Fruit fly (Drosophila melanogaster) whole organism, embryonic: Measurements from ENCODE around the gene MICAL-like.
A peak's percentile ranks its signal among the peaks of the same experiment; 100 is the strongest.

Experiments used
- CG10654 ChIP-seq: fragments of 200-800 bp; sonication (Bioruptor generic); optimal IDR thresholded peaks from 2 replicates; lab custom pipeline; 2016; ENCODE audit warnings: missing biosample characterization, missing genetic modification characterization
- CG11695 ChIP-seq: fragments of 200-800 bp; sonication (Bioruptor generic); IDR thresholded peaks from 3 replicates; pipeline ENCODE4 v1.3.6; 2022; ENCODE audit warnings: missing biosample characterization, missing genetic modification characterization
- CG11723 ChIP-seq: fragments of 200-800 bp; sonication (Bioruptor generic); optimal IDR thresholded peaks from 2 replicates; lab custom pipeline; 2017; ENCODE audit warnings: missing biosample characterization, mild to moderate bottlenecking, missing genetic modification characterization
- CG12391 ChIP-seq: fragments of 200-800 bp; sonication (Bioruptor generic); optimal IDR thresholded peaks from 3 replicates; lab custom pipeline; 2018; ENCODE audit warnings: missing biosample characterization, mild to moderate bottlenecking, missing genetic modification characterization, moderate library complexity
- CG12744 ChIP-seq: fragments of 200-800 bp; sonication (Bioruptor generic); optimal IDR thresholded peaks from 2 replicates; lab custom pipeline; 2016; ENCODE audit warnings: missing biosample characterization, missing genetic modification characterization
- CG14667 ChIP-seq: fragments of 200-800 bp; sonication (Bioruptor generic); IDR thresholded peaks from 2 replicates; pipeline ENCODE4 v1.3.6; 2022; ENCODE audit warnings: missing biosample characterization, missing genetic modification characterization
- CG15601 ChIP-seq: fragments of 200-800 bp; sonication (Bioruptor generic); optimal IDR thresholded peaks from 3 replicates; lab custom pipeline; 2019; ENCODE audit warnings: missing biosample characterization, mild to moderate bottlenecking, missing genetic modification characterization, moderate library complexity
- CG17328 ChIP-seq: fragments of 200-800 bp; sonication (Bioruptor generic); IDR thresholded peaks from 2 replicates; pipeline ENCODE4 v1.3.6; 2022; ENCODE audit warnings: missing biosample characterization, missing genetic modification characterization
- CG18619 ChIP-seq: fragments of 200-800 bp; sonication (Bioruptor generic); optimal IDR thresholded peaks from 3 replicates; lab custom pipeline; 2017; ENCODE audit warnings: missing biosample characterization, mild to moderate bottlenecking, missing genetic modification characterization
- CG2129 ChIP-seq: fragments of 200-800 bp; sonication (Bioruptor generic); IDR thresholded peaks from 2 replicates; pipeline ENCODE4 v1.3.6; 2022; ENCODE audit warnings: missing biosample characterization, missing genetic modification characterization; ENCODE audit not compliant: partially characterized antibody
- CG2889 ChIP-seq: fragments of 200-800 bp; sonication (Bioruptor generic); IDR thresholded peaks from 3 replicates; pipeline ENCODE4 v1.3.6; 2022; ENCODE audit warnings: missing biosample characterization, missing genetic modification characterization
- CG3163 ChIP-seq: fragments of 200-800 bp; sonication (Bioruptor generic); optimal IDR thresholded peaks from 3 replicates; lab custom pipeline; 2016; ENCODE audit warnings: missing biosample characterization, missing genetic modification characterization
- CG3407 ChIP-seq: fragments of 200-800 bp; sonication (Bioruptor generic); optimal IDR thresholded peaks from 2 replicates; lab custom pipeline; 2018; ENCODE audit warnings: missing biosample characterization, mild to moderate bottlenecking, missing genetic modification characterization
- CG34224 ChIP-seq: fragments of 200-800 bp; sonication (Bioruptor generic); IDR thresholded peaks from 3 replicates; pipeline ENCODE4 v1.3.6; 2022; ENCODE audit warnings: missing biosample characterization, missing genetic modification characterization; ENCODE audit not compliant: partially characterized antibody
- CG4282 ChIP-seq: fragments of 200-800 bp; sonication (Bioruptor generic); optimal IDR thresholded peaks from 2 replicates; lab custom pipeline; 2016; ENCODE audit warnings: missing biosample characterization, missing genetic modification characterization
- CG4617 ChIP-seq: fragments of 200-800 bp; sonication (Bioruptor generic); optimal IDR thresholded peaks from 3 replicates; lab custom pipeline; 2016; ENCODE audit warnings: missing biosample characterization, missing genetic modification characterization, borderline replicate concordance
- CG5245 ChIP-seq: fragments of 200-800 bp; sonication (Bioruptor generic); optimal IDR thresholded peaks from 3 replicates; lab custom pipeline; 2016; ENCODE audit warnings: missing biosample characterization, missing genetic modification characterization
- CG6254 ChIP-seq: fragments of 200-800 bp; sonication (Bioruptor generic); optimal IDR thresholded peaks from 3 replicates; lab custom pipeline; 2017; ENCODE audit warnings: mild to moderate bottlenecking, missing biosample characterization, missing genetic modification reagents, missing genetic modification characterization
- CG6854 ChIP-seq: fragments of 200-800 bp; sonication (Bioruptor generic); optimal IDR thresholded peaks from 3 replicates; lab custom pipeline; 2017; ENCODE audit warnings: missing biosample characterization, mild to moderate bottlenecking, missing genetic modification characterization
- CG7839 ChIP-seq: fragments of 200-800 bp; sonication (Bioruptor generic); optimal IDR thresholded peaks from 3 replicates; lab custom pipeline; 2018; ENCODE audit warnings: missing biosample characterization, mild to moderate bottlenecking, missing genetic modification characterization, moderate library complexity
- CG7928 ChIP-seq: fragments of 200-800 bp; sonication (Bioruptor generic); optimal IDR thresholded peaks from 2 replicates; lab custom pipeline; 2017; ENCODE audit warnings: missing biosample characterization, mild to moderate bottlenecking, missing genetic modification characterization
- CG8478 ChIP-seq: fragments of >200 bp; optimal IDR thresholded peaks from 2 replicates; lab custom pipeline; 2018
- CG8765 ChIP-seq: fragments of 200-800 bp; sonication (Bioruptor generic); IDR thresholded peaks from 2 replicates; pipeline ENCODE4 v1.3.6; 2022; ENCODE audit warnings: missing biosample characterization, missing genetic modification characterization
- CkIIα-i1 ChIP-seq: fragments of 200-800 bp; sonication (Bioruptor generic); IDR thresholded peaks from 2 replicates; pipeline ENCODE4 v1.3.6; 2022; ENCODE audit warnings: missing biosample characterization, missing genetic modification characterization
- Dfd ChIP-seq, 2 experiments: fragments of >200 bp; optimal IDR thresholded peaks; 2 replicates each; lab custom pipeline; 2017; ENCODE audit warnings: missing biosample characterization in 2 of 2, missing genetic modification characterization in 2 of 2
- Dll ChIP-seq: fragments of 200-800 bp; sonication (Bioruptor generic); IDR thresholded peaks from 4 replicates; pipeline ENCODE4 v1.3.6; 2022; ENCODE audit warnings: missing biosample characterization, missing genetic modification characterization; ENCODE audit not compliant: partially characterized antibody
- Hsf ChIP-seq: fragments of 200-800 bp; sonication (Bioruptor generic); optimal IDR thresholded peaks from 3 replicates; lab custom pipeline; 2016; ENCODE audit warnings: missing biosample characterization, missing genetic modification characterization
- Kr ChIP-seq: fragments of 200-800 bp; sonication (Bioruptor generic); optimal IDR thresholded peaks from 2 replicates; lab custom pipeline; 2017; ENCODE audit warnings: missing biosample characterization, mild to moderate bottlenecking, missing genetic modification characterization
- Med ChIP-seq: fragments of 200-800 bp; sonication (Bioruptor generic); peaks from one replicate; lab custom pipeline; 2016; ENCODE audit warnings: missing biosample characterization, missing genetic modification characterization, mild to moderate bottlenecking, inconsistent platforms, moderate library complexity
- Pdp1 ChIP-seq, 2 experiments: fragments of 200-800 bp; sonication (Bioruptor generic); optimal IDR thresholded peaks; 3 replicates each; lab custom pipeline; 2016; ENCODE audit warnings: missing biosample characterization in 2 of 2, missing genetic modification characterization in 2 of 2, mild to moderate bottlenecking in 1 of 2, moderate library complexity in 1 of 2
- bigmax ChIP-seq: fragments of 200-800 bp; sonication (Bioruptor generic); optimal IDR thresholded peaks from 2 replicates; lab custom pipeline; 2018; ENCODE audit warnings: missing biosample characterization, mild to moderate bottlenecking, missing genetic modification characterization
- bowl ChIP-seq: fragments of 200-800 bp; sonication (Bioruptor generic); IDR thresholded peaks from 2 replicates; pipeline ENCODE4 v1.3.6; 2022; ENCODE audit warnings: missing biosample characterization, missing genetic modification characterization
- ci ChIP-seq: fragments of 200-800 bp; sonication (Bioruptor generic); IDR thresholded peaks from 3 replicates; pipeline ENCODE4 v1.3.6; 2022; ENCODE audit warnings: missing biosample characterization, missing genetic modification characterization
- crol ChIP-seq: fragments of 200-800 bp; sonication (Bioruptor generic); IDR thresholded peaks from 2 replicates; pipeline ENCODE4 v1.3.6; 2022; ENCODE audit warnings: missing biosample characterization, missing genetic modification characterization
- dm ChIP-seq: fragments of 200-800 bp; sonication (Bioruptor generic); optimal IDR thresholded peaks from 3 replicates; lab custom pipeline; 2016; ENCODE audit warnings: missing biosample characterization, missing genetic modification characterization
- gfzf ChIP-seq: fragments of 200-800 bp; sonication (Bioruptor generic); optimal IDR thresholded peaks from 2 replicates; lab custom pipeline; 2016; ENCODE audit warnings: missing biosample characterization, mild to moderate bottlenecking, missing genetic modification characterization, moderate library complexity
- hbn ChIP-seq: fragments of 200-800 bp; sonication (Bioruptor generic); IDR thresholded peaks from 2 replicates; pipeline ENCODE4 v1.3.6; 2022; ENCODE audit warnings: missing biosample characterization, missing genetic modification characterization; ENCODE audit not compliant: partially characterized antibody
- ind ChIP-seq: fragments of 200-800 bp; sonication (Bioruptor generic); optimal IDR thresholded peaks from 3 replicates; lab custom pipeline; 2016; ENCODE audit warnings: missing biosample characterization, missing genetic modification characterization
- jing ChIP-seq: fragments of 200-800 bp; sonication (Bioruptor generic); optimal IDR thresholded peaks from 2 replicates; lab custom pipeline; 2018; ENCODE audit warnings: missing biosample characterization, mild to moderate bottlenecking, missing genetic modification characterization
- ken ChIP-seq: fragments of 200-800 bp; sonication (Bioruptor generic); IDR thresholded peaks from 3 replicates; pipeline ENCODE4 v1.3.6; 2022; ENCODE audit warnings: missing biosample characterization, missing genetic modification characterization
- nerfin-1 ChIP-seq: fragments of 200-800 bp; sonication (Bioruptor generic); optimal IDR thresholded peaks from 3 replicates; lab custom pipeline; 2019; ENCODE audit warnings: missing biosample characterization, mild to moderate bottlenecking, missing genetic modification characterization, moderate library complexity
- onecut ChIP-seq: fragments of 200-800 bp; sonication (Bioruptor generic); IDR thresholded peaks from 2 replicates; pipeline ENCODE4 v1.3.6; 2022; ENCODE audit warnings: missing biosample characterization, missing genetic modification characterization
- pan ChIP-seq, 4 experiments: fragments of >200 bp in 3 of 4; fragments of 200-800 bp in 1 of 4; sonication (Bioruptor generic) in 1 of 4; optimal IDR thresholded peaks in 3 of 4; IDR thresholded peaks in 1 of 4; 2 replicates each; pipeline versions ENCODE4 v1.3.6 to Lab custom; 2017 to 2022; ENCODE audit warnings: missing biosample characterization in 2 of 4, missing genetic modification characterization in 2 of 4, mixed read lengths in 1 of 4
- pfk ChIP-seq: fragments of 200-800 bp; sonication (Bioruptor generic); optimal IDR thresholded peaks from 2 replicates; lab custom pipeline; 2018; ENCODE audit warnings: missing biosample characterization, mild to moderate bottlenecking, missing genetic modification characterization, moderate library complexity
- pzg ChIP-seq: fragments of 200-800 bp; sonication (Bioruptor generic); optimal IDR thresholded peaks from 3 replicates; lab custom pipeline; 2018; ENCODE audit warnings: missing biosample characterization, mild to moderate bottlenecking, missing genetic modification characterization, moderate library complexity
- sqz ChIP-seq: fragments of 200-800 bp; sonication (Bioruptor generic); optimal IDR thresholded peaks from 3 replicates; lab custom pipeline; 2018; ENCODE audit warnings: missing biosample characterization, mild to moderate bottlenecking, missing genetic modification characterization
- tup ChIP-seq: fragments of 200-800 bp; sonication (Bioruptor generic); optimal IDR thresholded peaks from 2 replicates; lab custom pipeline; 2016; ENCODE audit warnings: missing biosample characterization, mild to moderate bottlenecking, missing genetic modification characterization, moderate library complexity
- wdn ChIP-seq: fragments of 200-800 bp; sonication (Bioruptor generic); IDR thresholded peaks from 2 replicates; pipeline ENCODE4 v1.3.6; 2022; ENCODE audit warnings: missing biosample characterization, missing genetic modification characterization

The MICAL-like gene

dm6 chr3L:13041292-13042067, 26.3 kb upstream of the MICAL-like start, which contains the start of gene RpS4 (continued):
- TF ChIP-seq CG6254 (GFP tag; lab: Kevin White, UChicago) (peak; percentile 88), CG15601 (peak; percentile 90), bigmax (peak; percentile 87), CG8765 (GFP tag; lab: Robert Waterston, UW) (peak; percentile 62; the same call in 1 of the 2 replicates), CG34224 (GFP tag; lab: Robert Waterston, UW) (no peak), ci (peak; percentile 99), CG4617 (peak; percentile 68), CkIIα-i1 (GFP tag; lab: Robert Waterston, UW) (peak; percentile 66), CG12391 (tag; lab: Kevin White, UChicago) (peak; percentile 80), pfk (GFP tag; lab: Kevin White, UChicago) (peak; percentile 85), Hsf (GFP tag; lab: Kevin White, UChicago) (peak; percentile 86), CG11723 (GFP tag; lab: Kevin White, UChicago) (peak; percentile 93), tup (peak; percentile 28), Dll (GFP tag; lab: Robert Waterston, UW) (0 out of 4 replicates have a peak, but pooled peaks have one; percentile 8), nerfin-1 (peak; percentile 80), sqz (GFP tag; lab: Kevin White, UChicago) (peak; percentile 93), CG8478 (no peak), CG12744 (GFP tag; lab: Kevin White, UChicago) (peak; percentile 79), hbn (GFP tag; lab: Robert Waterston, UW) (0 out of 2 replicates have a peak, but pooled peaks have one; percentile 14), CG14667 (GFP tag; lab: Robert Waterston, UW) (no peak), onecut (GFP tag; lab: Robert Waterston, UW) (peak; percentile 94), CG18619 (GFP tag; lab: Kevin White, UChicago) (peak; percentile 96), CG2129 (GFP tag; lab: Robert Waterston, UW) (no peak), ken (peak; percentile 88), pan (optimal IDR thresholded peaks at IDR 0.05; lab: Kevin White, UChicago) (no peak), pan (GFP tag; optimal IDR thresholded peaks at IDR 0.05 in 1 of 2, IDR thresholded peaks at IDR 0.05 in 1 of 2) (peak in 1 of 2 experiments; percentile 85), Pdp1 (GFP tag; optimal IDR thresholded peaks at IDR 0.05; lab: Kevin White, UChicago) (peak; percentile 75 to 87), CG3163 (peak; percentile 62), ind (GFP tag; lab: Kevin White, UChicago) (peak; percentile 70), CG11695 (peak; percentile 74), crol (peak; percentile 40), CG7839 (peak; percentile 80), CG7928 (peak; percentile 73), pzg (GFP tag; lab: Kevin White, UChicago) (peak; percentile 95), bowl (peak; percentile 50; the same call in 1 of the 2 replicates), Kr (GFP tag; lab: Kevin White, UChicago) (peak; percentile 93), CG3407 (GFP tag; lab: Kevin White, UChicago) (peak; percentile 92), CG17328 (GFP tag; lab: Robert Waterston, UW) (peak; percentile 95), CG4282 (peak; percentile 68), CG6854 (peak; percentile 94), Med (GFP tag; lab: Kevin White, UChicago) (peak; percentile 99), Dfd (GFP tag; optimal IDR thresholded peaks at IDR 0.05; lab: Kevin White, UChicago) (no peak), gfzf (peak; percentile 92), dm (GFP tag; lab: Kevin White, UChicago) (peak; percentile 98), jing (peak; percentile 46), CG2889 (GFP tag; lab: Robert Waterston, UW) (peak; percentile 63; the same call in 2 of the 3 replicates), CG5245 (GFP tag; lab: Kevin White, UChicago) (peak; percentile 86), CG10654 (GFP tag; lab: Kevin White, UChicago) (peak; percentile 74), wdn (GFP tag; lab: Robert Waterston, UW) (peak; percentile 77)
